Fruit fly (Drosophila melanogaster): ENCODE measurements around the gene CG7394.

The CG7394 gene

DNA sequence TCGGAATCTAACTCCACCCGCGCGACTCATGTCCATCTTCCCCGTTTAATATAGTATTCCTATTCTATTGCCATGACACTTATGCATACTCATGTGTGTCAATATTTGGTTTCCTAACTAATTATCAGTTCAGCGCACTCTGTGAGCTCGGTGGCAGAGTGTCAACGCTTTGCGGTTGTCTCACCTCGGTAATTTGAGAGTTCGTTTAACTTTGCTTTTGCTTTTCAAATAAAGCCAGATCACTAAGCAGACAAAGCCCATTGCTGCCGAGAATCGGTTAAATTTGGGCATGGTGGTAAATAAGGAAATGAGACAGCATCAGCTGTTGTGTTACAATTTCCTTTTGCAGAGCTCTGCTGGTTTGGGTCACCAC, 21.5 kb upstream of the CG7394 start (continued):
- no peak for TF ChIP-seq CG2129 (GFP tag; IDR thresholded peaks at IDR 0.05; ENCODE audit: partially characterized antibody)
- TF ChIP-seq CG6813 (GFP tag; optimal IDR thresholded peaks at IDR 0.05): peak; percentile 42
- TF ChIP-seq aop (GFP tag; IDR thresholded peaks at IDR 0.05): no peak
- TF ChIP-seq Trl (optimal IDR thresholded peaks at IDR 0.05): no peak
- TF ChIP-seq Trl (GFP tag; optimal IDR thresholded peaks at IDR 0.05): peak; percentile 17
- peak; percentile 24 for TF ChIP-seq sens (GFP tag)
- TF ChIP-seq CG6254 (GFP tag; optimal IDR thresholded peaks at IDR 0.05): peak; percentile 19
- TF ChIP-seq jumu (GFP tag; optimal IDR thresholded peaks at IDR 0.05): no peak
- TF ChIP-seq scrt (GFP tag; optimal IDR thresholded peaks at IDR 0.05): no peak
- TF ChIP-seq CG14965 (GFP tag; optimal IDR thresholded peaks at IDR 0.05; ENCODE audit: borderline replicate concordance): no peak
- no peak for TF ChIP-seq dati (GFP tag; IDR thresholded peaks at IDR 0.05)
- no peak for TF ChIP-seq CG9876 (GFP tag; optimal IDR thresholded peaks at IDR 0.05)
- no peak for TF ChIP-seq nom (GFP tag; optimal IDR thresholded peaks at IDR 0.05)
- peak; percentile 80 for TF ChIP-seq CG7987 (GFP tag; optimal IDR thresholded peaks at IDR 0.05)
- no peak for TF ChIP-seq dan (GFP tag; IDR thresholded peaks at IDR 0.05)
- TF ChIP-seq sob (GFP tag; IDR thresholded peaks at IDR 0.05): 0 out of 2 replicates have a peak, but pooled peaks have one; percentile 37
- TF ChIP-seq tup (GFP tag; optimal IDR thresholded peaks at IDR 0.05): no peak
- no peak for TF ChIP-seq salm (tag; optimal IDR thresholded peaks at IDR 0.05)
- TF ChIP-seq Optix (GFP tag; IDR thresholded peaks at IDR 0.05): no peak
- TF ChIP-seq NC2α (GFP tag; optimal IDR thresholded peaks at IDR 0.05): no peak
- TF ChIP-seq Hr78 (GFP tag; optimal IDR thresholded peaks at IDR 0.05): peak in 1 of 2 experiments; percentile 58
- TF ChIP-seq CG32767 (GFP tag; IDR thresholded peaks at IDR 0.05): no peak
- peak; percentile 68 for TF ChIP-seq HHEX (GFP tag; optimal IDR thresholded peaks at IDR 0.05)
- no peak for TF ChIP-seq CG8290 (GFP tag; optimal IDR thresholded peaks at IDR 0.05)
- TF ChIP-seq CG8290 (tag; optimal IDR thresholded peaks at IDR 0.05): peak in 1 of 2 experiments; percentile 32
- no peak for TF ChIP-seq sima (GFP tag; optimal IDR thresholded peaks at IDR 0.05)
- no peak for TF ChIP-seq jigr1 (GFP tag; IDR thresholded peaks at IDR 0.05)
- TF ChIP-seq CG10366 (GFP tag; IDR thresholded peaks at IDR 0.05): no peak
- TF ChIP-seq CG14667 (GFP tag; IDR thresholded peaks at IDR 0.05): no peak
- peak; percentile 11 for TF ChIP-seq CG12299 (tag; optimal IDR thresholded peaks at IDR 0.05)
- TF ChIP-seq knrl (GFP tag; IDR thresholded peaks at IDR 0.05; ENCODE audit: partially characterized antibody): no peak
- TF ChIP-seq Kr (GFP tag; optimal IDR thresholded peaks at IDR 0.05): no peak
- peak; percentile 55 for TF ChIP-seq Asciz (GFP tag; optimal IDR thresholded peaks at IDR 0.05)
- peak; percentile 44 for TF ChIP-seq CG11723 (GFP tag; optimal IDR thresholded peaks at IDR 0.05)
- TF ChIP-seq CG4360 (GFP tag; IDR thresholded peaks at IDR 0.05): no peak
- TF ChIP-seq ewg (GFP tag; optimal IDR thresholded peaks at IDR 0.05): no peak
- no peak for TF ChIP-seq mld (GFP tag; IDR thresholded peaks at IDR 0.05; ENCODE audit: partially characterized antibody)
- no peak for TF ChIP-seq da (GFP tag; optimal IDR thresholded peaks at IDR 0.05)
- no peak for TF ChIP-seq Sry-δ (GFP tag; optimal IDR thresholded peaks at IDR 0.05)
- peak; percentile 21 for TF ChIP-seq Nf-YC (tag; optimal IDR thresholded peaks at IDR 0.05)
- peak; percentile 16 for TF ChIP-seq NC2β (GFP tag; optimal IDR thresholded peaks at IDR 0.05)
- no peak for TF ChIP-seq pb (GFP tag; optimal IDR thresholded peaks at IDR 0.05)
- TF ChIP-seq CG8359 (GFP tag; optimal IDR thresholded peaks at IDR 0.05; ENCODE audit: borderline replicate concordance): peak; percentile 52
- TF ChIP-seq fd64A (GFP tag; optimal IDR thresholded peaks at IDR 0.05): peak; percentile 60
- no peak for TF ChIP-seq pum (GFP tag; optimal IDR thresholded peaks at IDR 0.05)
- no peak for TF ChIP-seq CG6689 (GFP tag; IDR thresholded peaks at IDR 0.05)
- TF ChIP-seq cas (GFP tag; IDR thresholded peaks at IDR 0.05): no peak
- peak; percentile 13 for TF ChIP-seq CG15011 (GFP tag; optimal IDR thresholded peaks at IDR 0.05)
- TF ChIP-seq gsb (GFP tag; IDR thresholded peaks at IDR 0.05): no peak
- TF ChIP-seq bsh (GFP tag; optimal IDR thresholded peaks at IDR 0.05): peak in 1 of 2 experiments; percentile 54
- TF ChIP-seq MTF-1 (GFP tag; optimal IDR thresholded peaks at IDR 0.05; ENCODE audit: borderline replicate concordance): peak; percentile 5
- TF ChIP-seq CG32532 (GFP tag; IDR thresholded peaks at IDR 0.05): no peak

All from whole organism, embryonic.